Worm (Caenorhabditis elegans): Measurements from ENCODE around the gene srw-17.

DNA sequence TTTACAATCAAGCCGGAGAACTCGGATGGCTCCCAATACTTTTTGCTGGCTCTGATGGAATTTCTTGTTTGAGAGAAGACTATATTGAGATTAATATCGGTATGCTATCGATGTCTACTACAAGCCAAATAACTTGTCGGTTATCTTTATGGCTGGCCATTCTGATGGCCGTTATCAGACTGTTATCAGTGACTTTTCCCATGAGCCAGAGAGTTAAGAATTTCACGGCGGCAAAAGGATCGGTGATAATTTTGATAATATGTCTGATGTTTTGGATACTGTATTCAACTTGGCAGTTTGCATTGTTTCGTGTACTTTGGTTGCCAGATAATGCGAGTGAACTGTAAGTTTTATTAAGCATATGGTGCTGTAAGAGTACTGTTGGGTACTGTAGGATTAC is 50.6 kb downstream of the srw-17 start:
- TF ChIP-seq dao-5 (tag; optimal IDR thresholded peaks at IDR 0.05), result no peak
- TF ChIP-seq W03F9.2 (tag; optimal IDR thresholded peaks at IDR 0.05), result no peak

Data from whole organism, L4/young adult.